Worm (Caenorhabditis elegans): ENCODE results near the gene mrps-22.

- TF ChIP-seq lsy-2 (tag; optimal IDR thresholded peaks at IDR 0.05) (no peak), unc-130 (tag; optimal IDR thresholded peaks at IDR 0.05) (no peak), aly-2 (tag; optimal IDR thresholded peaks at IDR 0.05) (no peak), nhr-12 (tag; optimal IDR thresholded peaks at IDR 0.05) (no peak), nhr-237 (tag; optimal IDR thresholded peaks at IDR 0.05) (no peak), lir-3 (tag; optimal IDR thresholded peaks at IDR 0.05; ENCODE audit: poor library complexity) (no peak), ceh-8 (GFP tag; optimal IDR thresholded peaks at IDR 0.05) (no peak), ceh-82 (tag; optimal IDR thresholded peaks at IDR 0.05) (no peak), sup-37 (GFP tag; optimal IDR thresholded peaks at IDR 0.05) (no peak), blmp-1 (tag; optimal IDR thresholded peaks at IDR 0.05) (no peak), ceh-63 (GFP tag; optimal IDR thresholded peaks at IDR 0.05) (no peak)
These were observed 17.8 kb upstream of the mrps-22 start, which contains the start of the genes C06A1.6 and C06A1.7 for ce11 chrII:10564578-10564977.
